Worm (Caenorhabditis elegans): ENCODE measurements around the gene Y60A3A.24.
A peak's percentile ranks its signal among the peaks of the same experiment; 100 is the strongest.

Y60A3A.24 gene

DNA sequence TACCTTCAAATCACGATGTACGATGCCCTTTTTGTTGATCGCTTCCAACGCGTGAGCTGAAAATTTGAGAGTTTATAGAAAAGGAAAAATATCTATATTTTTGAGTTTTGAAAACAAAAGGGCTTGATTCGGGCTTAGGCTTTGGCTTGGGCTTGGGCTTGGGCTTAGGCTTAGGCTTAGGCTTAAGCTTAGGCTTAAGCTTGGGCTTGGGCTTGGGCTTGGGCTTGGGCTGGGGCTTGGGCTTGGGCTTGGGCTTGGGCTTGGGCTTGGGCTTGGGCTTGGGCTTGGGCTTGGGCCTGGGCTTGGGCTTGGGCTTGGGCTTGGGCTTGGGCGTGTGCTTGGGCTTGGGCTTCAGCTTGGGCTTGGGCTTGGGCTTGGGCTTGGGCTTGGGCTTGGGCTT lies 20.5 kb upstream of the Y60A3A.24 start:
- TF ChIP-seq ces-1 (GFP tag; optimal IDR thresholded peaks at IDR 0.05) (no peak), M03D4.4 (tag; optimal IDR thresholded peaks at IDR 0.05) (no peak), sptf-1 (tag; optimal IDR thresholded peaks at IDR 0.05) (peak; percentile 3)

DNA sequence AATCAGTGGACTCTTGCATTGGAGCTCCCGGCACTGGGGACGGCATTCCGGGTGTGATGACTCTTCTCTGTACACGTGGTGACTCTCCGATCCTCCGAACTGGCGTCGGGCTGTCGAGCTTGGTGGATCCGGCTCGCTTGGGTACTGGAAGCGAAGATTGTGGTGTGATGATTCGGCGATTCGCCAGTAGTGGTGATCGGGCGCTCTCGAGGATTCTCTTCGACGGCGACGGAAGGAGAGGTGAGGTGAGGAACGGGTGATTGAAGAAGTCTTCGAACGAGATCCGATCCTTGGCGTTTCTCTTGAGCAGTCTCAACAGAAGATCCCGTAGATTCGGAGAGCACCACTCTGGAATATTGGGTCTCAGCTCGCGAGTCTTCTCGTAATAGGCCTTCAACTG lies 19.0 kb upstream of the Y60A3A.24 start:
- TF ChIP-seq ztf-11 (tag; optimal IDR thresholded peaks at IDR 0.05) (no peak), snpc-4 (tag; optimal IDR thresholded peaks at IDR 0.05) (no peak), sem-2 (GFP tag; optimal IDR thresholded peaks at IDR 0.05) (no peak), ceh-83 (GFP tag; optimal IDR thresholded peaks at IDR 0.05) (no peak), flh-1 (GFP tag; optimal IDR thresholded peaks at IDR 0.05) (no peak), nhr-28 (tag; optimal IDR thresholded peaks at IDR 0.05) (no peak), lin-13 (tag; optimal IDR thresholded peaks at IDR 0.05) (no peak), blmp-1 (tag; optimal IDR thresholded peaks at IDR 0.05) (no peak), hlh-1 (tag; optimal IDR thresholded peaks at IDR 0.05) (no peak), tbx-8 (GFP tag; optimal IDR thresholded peaks at IDR 0.05) (no peak), mep-1 (tag; optimal IDR thresholded peaks at IDR 0.05) (no peak), elt-1 (tag; optimal IDR thresholded peaks at IDR 0.05; ENCODE audit: borderline replicate concordance, insufficient read depth) (no peak), mab-5 (tag; optimal IDR thresholded peaks at IDR 0.05) (no peak), drap-1 (GFP tag; optimal IDR thresholded peaks at IDR 0.05) (no peak), unc-120 (tag; optimal IDR thresholded peaks at IDR 0.05; ENCODE audit: poor library complexity, severe bottlenecking) (no peak), elt-3 (tag; optimal IDR thresholded peaks at IDR 0.05) (no peak), sptf-1 (tag; optimal IDR thresholded peaks at IDR 0.05) (no peak), pha-4 (tag; optimal IDR thresholded peaks at IDR 0.05) (no peak)

DNA sequence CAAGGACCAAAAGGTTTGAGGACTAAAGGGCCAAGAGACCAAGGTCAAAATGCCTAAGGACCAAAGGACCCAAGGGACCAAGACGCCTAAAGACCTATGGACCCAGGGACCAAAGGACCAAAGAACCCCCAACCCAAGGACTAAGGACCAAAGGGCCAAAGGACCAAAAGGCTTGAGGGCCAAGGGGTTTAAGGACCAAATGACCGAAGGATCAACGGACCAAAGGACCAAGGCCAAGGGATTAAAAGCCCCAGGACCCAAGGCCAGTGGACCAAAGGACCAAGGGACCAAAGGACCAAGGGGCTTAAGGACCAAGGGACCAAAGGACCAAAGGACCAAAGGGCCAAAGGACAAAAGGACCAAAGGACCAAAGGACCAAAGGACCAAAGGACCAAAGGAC lies 18.1 kb upstream of the Y60A3A.24 start:
- no peak for TF ChIP-seq zip-8 (tag; optimal IDR thresholded peaks at IDR 0.05)
- no peak for TF ChIP-seq ces-1 (GFP tag; optimal IDR thresholded peaks at IDR 0.05)
- TF ChIP-seq elt-1 (tag; optimal IDR thresholded peaks at IDR 0.05; ENCODE audit: borderline replicate concordance, insufficient read depth) = no peak
- TF ChIP-seq blmp-1 (tag; optimal IDR thresholded peaks at IDR 0.05) = no peak
- no peak for TF ChIP-seq unc-39 (tag; optimal IDR thresholded peaks at IDR 0.05)
- no peak for TF ChIP-seq nhr-28 (tag; optimal IDR thresholded peaks at IDR 0.05)
- TF ChIP-seq drap-1 (GFP tag; optimal IDR thresholded peaks at IDR 0.05) = no peak
- TF ChIP-seq sem-2 (GFP tag; optimal IDR thresholded peaks at IDR 0.05) = no peak
- no peak for TF ChIP-seq elt-3 (tag; optimal IDR thresholded peaks at IDR 0.05)
- no peak for TF ChIP-seq unc-120 (tag; optimal IDR thresholded peaks at IDR 0.05; ENCODE audit: poor library complexity, severe bottlenecking)
- TF ChIP-seq nhr-76 (tag; optimal IDR thresholded peaks at IDR 0.05) = no peak
- TF ChIP-seq flh-1 (GFP tag; optimal IDR thresholded peaks at IDR 0.05) = no peak
- no peak for TF ChIP-seq mls-2 (tag; optimal IDR thresholded peaks at IDR 0.05)
- no peak for TF ChIP-seq hlh-1 (tag; optimal IDR thresholded peaks at IDR 0.05)
- no peak for TF ChIP-seq mab-5 (tag; optimal IDR thresholded peaks at IDR 0.05)
- TF ChIP-seq nhr-12 (tag; optimal IDR thresholded peaks at IDR 0.05) = no peak
- TF ChIP-seq lin-13 (tag; optimal IDR thresholded peaks at IDR 0.05) = no peak
- TF ChIP-seq unc-62 (GFP tag; optimal IDR thresholded peaks at IDR 0.05) = no peak
- TF ChIP-seq lsy-2 (tag; optimal IDR thresholded peaks at IDR 0.05) = no peak

DNA sequence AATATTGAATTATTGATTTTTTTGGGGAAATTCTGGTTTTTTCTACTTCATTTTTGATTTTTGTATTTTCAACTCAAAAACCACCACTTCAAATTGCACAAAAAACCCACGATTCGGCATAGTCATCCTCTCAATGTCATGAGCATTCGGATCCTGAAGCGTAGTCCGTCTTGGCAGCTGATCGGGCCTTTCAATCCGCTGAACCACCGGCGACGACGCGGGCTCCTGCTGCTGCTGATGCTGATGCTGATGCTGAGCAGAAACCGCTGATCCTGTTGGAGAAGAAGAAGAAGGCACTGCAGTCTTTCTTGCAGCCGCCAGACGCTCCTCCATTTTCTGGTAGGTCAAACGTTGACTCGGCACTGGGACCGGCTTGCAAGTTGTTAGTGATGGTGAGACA lies 17.4 kb upstream of the Y60A3A.24 start:
- no peak for TF ChIP-seq ceh-83 (GFP tag; optimal IDR thresholded peaks at IDR 0.05)
- TF ChIP-seq unc-39 (tag; optimal IDR thresholded peaks at IDR 0.05) = no peak
- TF ChIP-seq ces-1 (GFP tag; optimal IDR thresholded peaks at IDR 0.05) = no peak
- no peak for TF ChIP-seq ceh-43 (GFP tag; optimal IDR thresholded peaks at IDR 0.05)
- TF ChIP-seq lin-32 (GFP tag; optimal IDR thresholded peaks at IDR 0.05) = no peak
- no peak for TF ChIP-seq sem-2 (GFP tag; optimal IDR thresholded peaks at IDR 0.05)
- TF ChIP-seq blmp-1 (tag; optimal IDR thresholded peaks at IDR 0.05) = no peak
- no peak for TF ChIP-seq sptf-1 (tag; optimal IDR thresholded peaks at IDR 0.05)
- no peak for TF ChIP-seq mab-5 (tag; optimal IDR thresholded peaks at IDR 0.05)
- no peak for TF ChIP-seq lin-13 (tag; optimal IDR thresholded peaks at IDR 0.05)
- no peak for TF ChIP-seq snpc-4 (tag; optimal IDR thresholded peaks at IDR 0.05)
- TF ChIP-seq flh-1 (GFP tag; optimal IDR thresholded peaks at IDR 0.05) = no peak
- TF ChIP-seq cnd-1 (tag; optimal IDR thresholded peaks at IDR 0.05) = no peak
- no peak for TF ChIP-seq mls-2 (tag; optimal IDR thresholded peaks at IDR 0.05)
- no peak for TF ChIP-seq nhr-12 (tag; optimal IDR thresholded peaks at IDR 0.05)
- TF ChIP-seq elt-3 (tag; optimal IDR thresholded peaks at IDR 0.05) = no peak
- TF ChIP-seq bed-3 (GFP tag; optimal IDR thresholded peaks at IDR 0.05) = no peak
- no peak for TF ChIP-seq elt-1 (tag; optimal IDR thresholded peaks at IDR 0.05; ENCODE audit: borderline replicate concordance, insufficient read depth)
